Worm (Caenorhabditis elegans) whole organism, late embryonic: Measurements from ENCODE around the gene K02D10.8.
A peak's percentile ranks its signal among the peaks of the same experiment; 100 is the strongest.

Experiments
- F13H6.1 ChIP-seq: sonication (generic microtip); optimal IDR thresholded peaks from 2 replicates; lab custom pipeline; 2016; ENCODE audit warnings: missing genetic modification characterization, missing compliant biosample characterization
- K09A11.1 ChIP-seq: sonication (generic microtip); optimal IDR thresholded peaks from 2 replicates; lab custom pipeline; 2017; ENCODE audit warnings: antibody characterized with exemption, mild to moderate bottlenecking, missing genetic modification characterization, missing compliant biosample characterization; ENCODE audit not compliant: insufficient read depth
- Y22D7AL.16 ChIP-seq: sonication (generic microtip); optimal IDR thresholded peaks from 2 replicates; lab custom pipeline; 2016; ENCODE audit warnings: missing genetic modification characterization, missing compliant biosample characterization
- ahr-1 ChIP-seq: sonication (generic microtip); optimal IDR thresholded peaks from 2 replicates; lab custom pipeline; 2016; ENCODE audit warnings: missing genetic modification characterization, missing compliant biosample characterization
- ceh-14 ChIP-seq: sonication (generic microtip); optimal IDR thresholded peaks from 2 replicates; lab custom pipeline; 2016; ENCODE audit warnings: missing genotype, missing genetic modification characterization, missing compliant biosample characterization
- ceh-30 ChIP-seq: fragments of 150-350 bp; optimal IDR thresholded peaks from 2 replicates; lab custom pipeline; 2014; ENCODE audit warnings: missing biosample characterization, missing genetic modification characterization
- ceh-31 ChIP-seq: sonication (generic microtip); optimal IDR thresholded peaks from 2 replicates; lab custom pipeline; 2016; ENCODE audit warnings: missing genetic modification characterization, missing compliant biosample characterization
- ceh-34 ChIP-seq: sonication (generic microtip); optimal IDR thresholded peaks from 2 replicates; lab custom pipeline; 2016; ENCODE audit warnings: mild to moderate bottlenecking, missing genetic modification characterization, missing compliant biosample characterization
- ceh-45 ChIP-seq: fragments of 200-800 bp; sonication (Bioruptor generic); IDR thresholded peaks from 2 replicates; pipeline ENCODE4 v1.3.6; 2022; ENCODE audit warnings: missing genetic modification reagents, missing genetic modification characterization, missing compliant biosample characterization
- ceh-9 ChIP-seq: sonication (generic microtip); optimal IDR thresholded peaks from 2 replicates; lab custom pipeline; 2016; ENCODE audit warnings: mild to moderate bottlenecking, missing genetic modification characterization, inconsistent platforms, missing compliant biosample characterization
- dmd-4 ChIP-seq: sonication (generic microtip); optimal IDR thresholded peaks from 2 replicates; lab custom pipeline; 2016; ENCODE audit warnings: borderline replicate concordance, missing genetic modification characterization, missing compliant biosample characterization
- elt-4 ChIP-seq: sonication (generic microtip); optimal IDR thresholded peaks from 2 replicates; lab custom pipeline; 2016; ENCODE audit warnings: missing genetic modification characterization, missing compliant biosample characterization
- ets-4 ChIP-seq: sonication (generic microtip); optimal IDR thresholded peaks from 2 replicates; lab custom pipeline; 2016; ENCODE audit warnings: missing genetic modification characterization, missing compliant biosample characterization
- fkh-10 ChIP-seq: fragments of 150-350 bp; optimal IDR thresholded peaks from 2 replicates; lab custom pipeline; 2014; ENCODE audit warnings: missing biosample characterization, missing genetic modification reagents, missing genetic modification characterization
- fkh-6 ChIP-seq: sonication (generic microtip); optimal IDR thresholded peaks from 2 replicates; lab custom pipeline; 2016; ENCODE audit warnings: missing genetic modification characterization, missing compliant biosample characterization
- hlh-15 ChIP-seq: sonication (generic microtip); optimal IDR thresholded peaks from 2 replicates; lab custom pipeline; 2016; ENCODE audit warnings: missing genetic modification characterization, missing compliant biosample characterization
- hlh-8 ChIP-seq: sonication (generic microtip); optimal IDR thresholded peaks from 2 replicates; lab custom pipeline; 2016; ENCODE audit warnings: missing genotype, missing genetic modification characterization, missing compliant biosample characterization
- lin-11 ChIP-seq: fragments of 200-800 bp; sonication (Bioruptor generic); optimal IDR thresholded peaks from 2 replicates; lab custom pipeline; 2018; ENCODE audit warnings: mild to moderate bottlenecking, missing genetic modification characterization, missing compliant biosample characterization
- mec-3 ChIP-seq: sonication (generic microtip); optimal IDR thresholded peaks from 2 replicates; lab custom pipeline; 2016; ENCODE audit warnings: borderline replicate concordance, missing genetic modification characterization, missing compliant biosample characterization
- nfya-1 ChIP-seq: sonication (generic microtip); optimal IDR thresholded peaks from 2 replicates; lab custom pipeline; 2017; ENCODE audit warnings: missing genetic modification characterization, mild to moderate bottlenecking, missing compliant biosample characterization, antibody characterized with exemption, moderate library complexity
- nhr-232 ChIP-seq: sonication (generic microtip); optimal IDR thresholded peaks from 2 replicates; lab custom pipeline; 2016; ENCODE audit warnings: missing genetic modification characterization, missing compliant biosample characterization
- npax-4 ChIP-seq: sonication (generic microtip); optimal IDR thresholded peaks from 2 replicates; lab custom pipeline; 2016; ENCODE audit warnings: missing genetic modification characterization, missing compliant biosample characterization
- odd-2 ChIP-seq: sonication (generic microtip); optimal IDR thresholded peaks from 2 replicates; lab custom pipeline; 2017; ENCODE audit warnings: antibody characterized with exemption, mild to moderate bottlenecking, missing genetic modification characterization, missing compliant biosample characterization
- pat-9 ChIP-seq: fragments of 200-800 bp; sonication (Bioruptor generic); optimal IDR thresholded peaks from 2 replicates; lab custom pipeline; 2018; ENCODE audit warnings: mild to moderate bottlenecking, missing genetic modification characterization, moderate library complexity, missing compliant biosample characterization
- pax-1 ChIP-seq: fragments of 150-350 bp; optimal IDR thresholded peaks from 2 replicates; lab custom pipeline; 2014; ENCODE audit warnings: missing biosample characterization, missing genetic modification characterization
- pros-1 ChIP-seq: fragments of 150-350 bp; optimal IDR thresholded peaks from 2 replicates; lab custom pipeline; 2014; ENCODE audit warnings: missing biosample characterization, missing genetic modification reagents, missing genetic modification characterization
- rnt-1 ChIP-seq: sonication (generic microtip); optimal IDR thresholded peaks from 2 replicates; lab custom pipeline; 2016; ENCODE audit warnings: missing genetic modification characterization, missing compliant biosample characterization
- sox-2 ChIP-seq: fragments of 200-800 bp; sonication (Bioruptor generic); IDR thresholded peaks from 2 replicates; pipeline ENCODE4 v1.3.6; 2022; ENCODE audit warnings: missing genetic modification reagents, missing genetic modification characterization, missing compliant biosample characterization
- syd-9 ChIP-seq: sonication (generic microtip); optimal IDR thresholded peaks from 2 replicates; lab custom pipeline; 2016; ENCODE audit warnings: mild to moderate bottlenecking, missing genetic modification characterization, moderate library complexity, missing compliant biosample characterization
- ttx-3 ChIP-seq: sonication (generic microtip); optimal IDR thresholded peaks from 2 replicates; lab custom pipeline; 2016; ENCODE audit warnings: missing genetic modification reagents, missing genetic modification characterization, missing compliant biosample characterization
- unc-3 ChIP-seq, 2 experiments: fragments of 200-800 bp in 1 of 2; sonication (Bioruptor generic) in 1 of 2; sonication (generic microtip) in 1 of 2; conservative IDR thresholded peaks in 1 of 2; optimal IDR thresholded peaks in 1 of 2; 2 replicates each; pipeline versions ENCODE4 v1.3.6 to Lab custom; 2016 to 2022; ENCODE audit warnings: missing compliant biosample characterization in 2 of 2, missing genetic modification characterization in 2 of 2, missing genetic modification reagents in 1 of 2
- unc-42 ChIP-seq: sonication (generic microtip); optimal IDR thresholded peaks from 2 replicates; lab custom pipeline; 2016; ENCODE audit warnings: missing genotype, missing genetic modification characterization, missing compliant biosample characterization
- unc-55 ChIP-seq: sonication (generic microtip); optimal IDR thresholded peaks from 2 replicates; lab custom pipeline; 2017; ENCODE audit warnings: missing biosample characterization, missing genetic modification reagents, missing genetic modification characterization
- unc-86 ChIP-seq: sonication (generic microtip); optimal IDR thresholded peaks from 2 replicates; lab custom pipeline; 2016; ENCODE audit warnings: missing genetic modification characterization, missing compliant biosample characterization
- ztf-16 ChIP-seq: sonication (generic microtip); optimal IDR thresholded peaks from 2 replicates; lab custom pipeline; 2017; ENCODE audit warnings: missing genetic modification characterization, missing compliant biosample characterization

Gene K02D10.8

DNA sequence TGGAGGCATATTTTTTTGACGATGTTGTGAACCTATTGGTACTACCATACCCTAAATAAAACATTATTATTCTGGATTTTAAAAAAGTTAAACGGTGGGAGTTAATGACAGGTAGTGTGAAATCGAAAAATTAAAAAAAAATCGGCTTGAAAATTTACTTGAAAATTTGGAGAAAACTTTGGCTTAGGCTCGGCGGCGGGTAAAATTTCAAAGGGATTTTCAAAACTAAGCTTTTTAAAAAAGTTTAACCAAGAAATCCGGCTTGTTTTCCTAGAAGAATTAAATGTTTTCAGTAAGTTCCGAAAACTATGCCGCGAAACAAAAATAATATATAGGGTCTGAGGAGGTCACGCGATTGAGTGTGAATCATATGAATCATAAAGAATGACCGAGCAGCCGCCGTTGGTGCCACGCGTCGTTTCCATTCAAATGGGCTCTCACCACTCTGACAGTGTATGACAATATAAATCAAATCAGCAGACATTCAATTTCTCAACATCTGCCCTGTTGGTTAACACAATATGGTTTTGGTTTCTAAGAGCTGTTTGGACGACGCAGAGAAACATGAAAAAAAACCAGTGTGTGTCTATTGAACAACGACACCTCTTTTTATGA, 25.0 kb upstream of the K02D10.8 start, which contains the start of gene aak-1:
Gene aak-1, minus strand, starts transcription at position 51 of the 615 bp plus-strand sequence.
- TF ChIP-seq mec-3 (tag; lab: Kevin White, UChicago): no peak
- no peak for TF ChIP-seq ceh-14
- TF ChIP-seq unc-42 (tag; lab: Kevin White, UChicago): no peak
- TF ChIP-seq ets-4: no peak
- TF ChIP-seq hlh-8 (tag; lab: Kevin White, UChicago): peak; percentile 14
- TF ChIP-seq lin-11 (tag; lab: Kevin White, UChicago): no peak
- TF ChIP-seq, all 69 proteins: peak for 1

DNA sequence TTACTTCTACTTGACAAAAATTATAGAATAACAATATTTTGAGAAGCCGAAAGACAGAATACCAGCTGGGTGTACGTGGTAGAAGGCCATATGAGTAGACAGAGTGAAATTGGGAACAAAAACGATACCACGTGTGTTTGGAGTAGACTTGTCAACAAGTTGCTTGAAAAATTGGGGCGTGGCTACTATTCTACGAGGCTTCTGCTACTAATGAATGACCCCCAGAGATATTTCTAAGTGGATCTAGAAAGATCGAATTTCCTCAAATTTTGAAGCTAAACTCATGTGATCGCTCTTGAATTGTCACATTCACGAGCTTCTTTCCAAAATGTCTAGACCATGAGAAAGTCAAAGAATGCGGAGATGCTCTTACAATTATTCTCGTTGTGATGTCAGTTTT, 24.2 kb upstream of the K02D10.8 start:
- TF ChIP-seq lin-11 (tag; lab: Kevin White, UChicago): no peak
- no peak for TF ChIP-seq pax-1 (tag; lab: Kevin White, UChicago)
- no peak for TF ChIP-seq unc-42 (tag; lab: Kevin White, UChicago)
- TF ChIP-seq nfya-1 (tag; lab: Kevin White, UChicago): no peak
- TF ChIP-seq ceh-9 (tag; lab: Kevin White, UChicago): no peak
- TF ChIP-seq ceh-30 (tag; lab: Kevin White, UChicago): no peak
- TF ChIP-seq pat-9 (tag; lab: Kevin White, UChicago): no peak
- no peak for TF ChIP-seq pros-1 (tag; lab: Kevin White, UChicago)
- TF ChIP-seq ztf-16: no peak
- TF ChIP-seq unc-55: no peak
- no peak for TF ChIP-seq syd-9 (tag; lab: Kevin White, UChicago)
- no peak for TF ChIP-seq odd-2 (tag; lab: Kevin White, UChicago)
- TF ChIP-seq npax-4 (tag; lab: Kevin White, UChicago): no peak
- no peak for TF ChIP-seq ets-4
- TF ChIP-seq elt-4 (tag; lab: Kevin White, UChicago): no peak
- no peak for TF ChIP-seq sox-2 (GFP tag; lab: Robert Waterston, UW)
- no peak for TF ChIP-seq rnt-1 (tag; lab: Kevin White, UChicago)
- TF ChIP-seq ahr-1 (tag; lab: Kevin White, UChicago): no peak
- no peak for TF ChIP-seq mec-3 (tag; lab: Kevin White, UChicago)

DNA sequence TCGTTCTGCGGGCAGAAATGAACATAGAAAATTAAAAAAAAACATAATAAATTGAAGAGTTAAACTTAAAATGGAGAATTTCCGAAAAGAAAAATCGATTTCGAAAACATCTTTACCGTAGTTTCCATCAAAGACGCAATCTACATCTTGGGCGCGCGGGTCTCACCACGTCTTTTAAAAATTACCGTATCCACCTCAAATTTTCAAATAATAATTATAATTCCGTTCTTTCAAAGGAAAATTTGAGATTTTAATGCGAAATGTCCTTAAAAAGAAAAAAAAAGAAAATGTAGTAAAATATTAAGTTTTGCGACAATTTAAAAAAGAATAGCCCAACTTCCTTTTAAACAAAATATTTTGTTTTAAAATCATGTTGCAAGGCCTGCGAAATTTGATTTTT, 23.1 kb upstream of the K02D10.8 start:
- no peak for TF ChIP-seq unc-55
- TF ChIP-seq unc-3 (GFP tag; conservative IDR thresholded peaks at IDR 0.05; lab: Robert Waterston, UW): no peak
- no peak for TF ChIP-seq unc-3 (tag; optimal IDR thresholded peaks at IDR 0.05; lab: Kevin White, UChicago)
- no peak for TF ChIP-seq Y22D7AL.16
- TF ChIP-seq mec-3 (tag; lab: Kevin White, UChicago): no peak
- no peak for TF ChIP-seq ztf-16
- no peak for TF ChIP-seq hlh-15 (tag; lab: Kevin White, UChicago)
- TF ChIP-seq K09A11.1 (tag; lab: Kevin White, UChicago): no peak
- TF ChIP-seq ttx-3: no peak
- TF ChIP-seq nhr-232 (tag; lab: Kevin White, UChicago): no peak
- TF ChIP-seq unc-42 (tag; lab: Kevin White, UChicago): no peak
- no peak for TF ChIP-seq F13H6.1
- TF ChIP-seq pat-9 (tag; lab: Kevin White, UChicago): no peak
- TF ChIP-seq fkh-6 (tag; lab: Kevin White, UChicago): no peak
- no peak for TF ChIP-seq fkh-10 (GFP tag; lab: Kevin White, UChicago)
- no peak for TF ChIP-seq nfya-1 (tag; lab: Kevin White, UChicago)
- no peak for TF ChIP-seq ceh-31
- no peak for TF ChIP-seq ceh-34 (tag; lab: Kevin White, UChicago)
- no peak for TF ChIP-seq ceh-45

DNA sequence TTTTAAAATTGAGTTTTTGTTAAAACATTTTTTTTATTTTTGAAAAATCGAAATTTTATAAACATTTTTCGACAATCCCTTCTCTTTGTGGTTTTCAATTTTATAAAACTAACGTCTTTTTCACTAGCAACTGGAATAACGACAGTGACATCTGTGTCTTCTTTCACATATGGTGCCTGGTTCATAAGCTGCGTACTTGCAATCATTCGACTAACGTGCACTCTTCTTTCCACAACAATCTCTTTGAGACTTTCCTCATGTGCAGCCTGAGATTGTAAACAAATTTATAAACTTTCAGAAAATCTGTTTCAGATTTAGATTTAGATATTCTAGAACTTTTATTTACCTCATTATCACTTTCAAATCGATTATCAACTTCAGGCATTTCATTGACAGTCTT, 21.1 kb upstream of the K02D10.8 start:
- TF ChIP-seq hlh-8 (tag; lab: Kevin White, UChicago): peak; percentile 71
- no peak for TF ChIP-seq dmd-4
- no peak for TF ChIP-seq unc-86 (tag; lab: Kevin White, UChicago)
- TF ChIP-seq, all 69 proteins: peak for 1
